Fruit fly (Drosophila melanogaster) whole organism, embryonic: ENCODE data around the gene Mettl4.
A peak's percentile ranks its signal among the peaks of the same experiment; 100 is the strongest.

Experiments
- CG10654 ChIP-seq: fragments of 200-800 bp; sonication (Bioruptor generic); optimal IDR thresholded peaks from 2 replicates; lab custom pipeline; 2016; ENCODE audit warnings: missing biosample characterization, missing genetic modification characterization
- CG12155 ChIP-seq: fragments of 200-800 bp; sonication (Bioruptor generic); optimal IDR thresholded peaks from 3 replicates; lab custom pipeline; 2016; ENCODE audit warnings: missing biosample characterization, missing genetic modification characterization
- CG12942 ChIP-seq: fragments of 200-800 bp; sonication (Bioruptor generic); optimal IDR thresholded peaks from 3 replicates; lab custom pipeline; 2016; ENCODE audit warnings: missing biosample characterization, missing genetic modification characterization
- CG13296 ChIP-seq: fragments of 200-800 bp; sonication (Bioruptor generic); optimal IDR thresholded peaks from 3 replicates; lab custom pipeline; 2018; ENCODE audit warnings: missing biosample characterization, mild to moderate bottlenecking, missing genetic modification characterization
- CG1529 ChIP-seq: fragments of 200-800 bp; sonication (Bioruptor generic); optimal IDR thresholded peaks from 3 replicates; lab custom pipeline; 2018; ENCODE audit warnings: missing biosample characterization, missing genetic modification characterization
- CG16813 ChIP-seq: fragments of 200-800 bp; sonication (Bioruptor generic); IDR thresholded peaks from 3 replicates; pipeline ENCODE4 v1.3.6; 2022; ENCODE audit warnings: missing biosample characterization, missing genetic modification characterization; ENCODE audit not compliant: partially characterized antibody
- CG18011 ChIP-seq: fragments of 200-800 bp; sonication (Bioruptor generic); optimal IDR thresholded peaks from 2 replicates; lab custom pipeline; 2017; ENCODE audit warnings: missing biosample characterization, missing genetic modification characterization, mild to moderate bottlenecking, moderate library complexity, missing genotype
- CG34224 ChIP-seq: fragments of 200-800 bp; sonication (Bioruptor generic); IDR thresholded peaks from 3 replicates; pipeline ENCODE4 v1.3.6; 2022; ENCODE audit warnings: missing biosample characterization, missing genetic modification characterization; ENCODE audit not compliant: partially characterized antibody
- CG4360 ChIP-seq: fragments of 200-800 bp; sonication (Bioruptor generic); IDR thresholded peaks from 2 replicates; pipeline ENCODE4 v1.3.6; 2022; ENCODE audit warnings: missing biosample characterization, missing genetic modification characterization
- CG6813 ChIP-seq: fragments of 200-800 bp; sonication (Bioruptor generic); optimal IDR thresholded peaks from 2 replicates; lab custom pipeline; 2017; ENCODE audit warnings: missing biosample characterization, missing genetic modification characterization, mild to moderate bottlenecking, moderate library complexity, missing genetic modification reagents
- CG9437 ChIP-seq: fragments of 200-800 bp; sonication (Bioruptor generic); optimal IDR thresholded peaks from 2 replicates; lab custom pipeline; 2018; ENCODE audit warnings: missing biosample characterization, mild to moderate bottlenecking, missing genetic modification characterization
- CG9727 ChIP-seq: fragments of 200-800 bp; sonication (Bioruptor generic); optimal IDR thresholded peaks from 3 replicates; lab custom pipeline; 2017; ENCODE audit warnings: missing biosample characterization, mild to moderate bottlenecking, missing genetic modification characterization
- CrebB ChIP-seq: fragments of 200-800 bp; sonication (Bioruptor generic); optimal IDR thresholded peaks from 3 replicates; lab custom pipeline; 2018; ENCODE audit warnings: missing biosample characterization, mild to moderate bottlenecking, missing genetic modification characterization
- D ChIP-seq, 2 experiments: fragments of 200-800 bp in 1 of 2; fragments of >200 bp in 1 of 2; sonication (Bioruptor generic) in 1 of 2; optimal IDR thresholded peaks; 2 replicates in 1 of 2; 3 replicates in 1 of 2; lab custom pipeline; 2017; ENCODE audit warnings: mild to moderate bottlenecking in 1 of 2, missing biosample characterization in 1 of 2, missing genetic modification characterization in 1 of 2, missing genetic modification reagents in 1 of 2
- Dad ChIP-seq: fragments of 200-800 bp; sonication (Bioruptor generic); optimal IDR thresholded peaks from 3 replicates; lab custom pipeline; 2016; ENCODE audit warnings: missing biosample characterization, missing genetic modification characterization
- Dip2 ChIP-seq: fragments of 200-800 bp; sonication (Bioruptor generic); IDR thresholded peaks from 2 replicates; pipeline ENCODE4 v1.3.6; 2022; ENCODE audit warnings: missing biosample characterization, missing genetic modification characterization
- Fer3 ChIP-seq: fragments of 200-800 bp; sonication (Bioruptor generic); optimal IDR thresholded peaks from 2 replicates; lab custom pipeline; 2018; ENCODE audit warnings: missing biosample characterization, mild to moderate bottlenecking, missing genetic modification characterization, moderate library complexity
- H15 ChIP-seq: fragments of 200-800 bp; sonication (Bioruptor generic); IDR thresholded peaks from 3 replicates; pipeline ENCODE4 v1.3.6; 2022; ENCODE audit warnings: missing biosample characterization, missing genetic modification characterization
- Hr39 ChIP-seq: fragments of >200 bp; optimal IDR thresholded peaks from 2 replicates; lab custom pipeline; 2017
- Hsf ChIP-seq: fragments of 200-800 bp; sonication (Bioruptor generic); optimal IDR thresholded peaks from 3 replicates; lab custom pipeline; 2016; ENCODE audit warnings: missing biosample characterization, missing genetic modification characterization
- Max ChIP-seq: fragments of 200-800 bp; sonication (Bioruptor generic); optimal IDR thresholded peaks from 2 replicates; lab custom pipeline; 2016; ENCODE audit warnings: missing biosample characterization, mild to moderate bottlenecking, missing genetic modification characterization
- Med ChIP-seq: fragments of 200-800 bp; sonication (Bioruptor generic); peaks from one replicate; lab custom pipeline; 2016; ENCODE audit warnings: missing biosample characterization, missing genetic modification characterization, mild to moderate bottlenecking, inconsistent platforms, moderate library complexity
- Nf-YC ChIP-seq: fragments of 200-800 bp; optimal IDR thresholded peaks from 3 replicates; lab custom pipeline; 2019; ENCODE audit warnings: missing biosample characterization, mild to moderate bottlenecking, missing genetic modification characterization, moderate library complexity
- Sry-δ ChIP-seq: fragments of 200-800 bp; sonication (Bioruptor generic); optimal IDR thresholded peaks from 2 replicates; lab custom pipeline; 2016; ENCODE audit warnings: missing biosample characterization, missing genetic modification characterization
- btn ChIP-seq: fragments of 200-800 bp; sonication (Bioruptor generic); optimal IDR thresholded peaks from 2 replicates; lab custom pipeline; 2016; ENCODE audit warnings: missing biosample characterization, missing genetic modification characterization
- cg ChIP-seq: fragments of 200-800 bp; sonication (Bioruptor generic); optimal IDR thresholded peaks from 3 replicates; lab custom pipeline; 2019; ENCODE audit warnings: missing biosample characterization, mild to moderate bottlenecking, missing genetic modification characterization, moderate library complexity
- ci ChIP-seq: fragments of 200-800 bp; sonication (Bioruptor generic); IDR thresholded peaks from 3 replicates; pipeline ENCODE4 v1.3.6; 2022; ENCODE audit warnings: missing biosample characterization, missing genetic modification characterization
- crol ChIP-seq: fragments of 200-800 bp; sonication (Bioruptor generic); IDR thresholded peaks from 2 replicates; pipeline ENCODE4 v1.3.6; 2022; ENCODE audit warnings: missing biosample characterization, missing genetic modification characterization
- gem ChIP-seq: fragments of 200-800 bp; sonication (Bioruptor generic); optimal IDR thresholded peaks from 2 replicates; lab custom pipeline; 2019; ENCODE audit warnings: missing biosample characterization, mild to moderate bottlenecking, missing genetic modification characterization, moderate library complexity
- grn ChIP-seq: fragments of 200-800 bp; sonication (Bioruptor generic); optimal IDR thresholded peaks from 3 replicates; lab custom pipeline; 2017; ENCODE audit warnings: missing biosample characterization, missing genetic modification characterization
- gro ChIP-seq: fragments of 200-800 bp; sonication (Bioruptor generic); optimal IDR thresholded peaks from 2 replicates; lab custom pipeline; 2016; ENCODE audit warnings: missing biosample characterization, missing genetic modification characterization
- hb ChIP-seq: fragments of 200-800 bp; sonication (Bioruptor generic); IDR thresholded peaks from 3 replicates; pipeline ENCODE4 v1.3.6; 2022; ENCODE audit warnings: missing biosample characterization, missing genetic modification characterization; ENCODE audit not compliant: partially characterized antibody
- pan ChIP-seq, 4 experiments: fragments of >200 bp in 3 of 4; fragments of 200-800 bp in 1 of 4; sonication (Bioruptor generic) in 1 of 4; optimal IDR thresholded peaks in 3 of 4; IDR thresholded peaks in 1 of 4; 2 replicates each; pipeline versions ENCODE4 v1.3.6 to Lab custom; 2017 to 2022; ENCODE audit warnings: missing biosample characterization in 2 of 4, missing genetic modification characterization in 2 of 4, mixed read lengths in 1 of 4
- ranshi ChIP-seq: fragments of 200-800 bp; sonication (Bioruptor generic); IDR thresholded peaks from 2 replicates; pipeline ENCODE4 v1.3.6; 2022; ENCODE audit warnings: missing biosample characterization, missing genetic modification characterization
- row ChIP-seq: fragments of 200-800 bp; sonication (Bioruptor generic); IDR thresholded peaks from 3 replicates; pipeline ENCODE4 v1.3.6; 2022; ENCODE audit warnings: missing biosample characterization, missing genetic modification characterization
- sens-2 ChIP-seq: fragments of 200-800 bp; sonication (Bioruptor generic); IDR thresholded peaks from 2 replicates; pipeline ENCODE4 v1.3.6; 2022; ENCODE audit warnings: missing biosample characterization, missing genetic modification characterization
- sug ChIP-seq: fragments of 200-800 bp; optimal IDR thresholded peaks from 2 replicates; lab custom pipeline; 2019; ENCODE audit warnings: missing biosample characterization, mild to moderate bottlenecking, missing genetic modification characterization, moderate library complexity
- wek ChIP-seq: fragments of 200-800 bp; sonication (Bioruptor generic); optimal IDR thresholded peaks from 3 replicates; lab custom pipeline; 2018; ENCODE audit warnings: missing biosample characterization, mild to moderate bottlenecking, missing genetic modification characterization, moderate library complexity

The Mettl4 gene

DNA sequence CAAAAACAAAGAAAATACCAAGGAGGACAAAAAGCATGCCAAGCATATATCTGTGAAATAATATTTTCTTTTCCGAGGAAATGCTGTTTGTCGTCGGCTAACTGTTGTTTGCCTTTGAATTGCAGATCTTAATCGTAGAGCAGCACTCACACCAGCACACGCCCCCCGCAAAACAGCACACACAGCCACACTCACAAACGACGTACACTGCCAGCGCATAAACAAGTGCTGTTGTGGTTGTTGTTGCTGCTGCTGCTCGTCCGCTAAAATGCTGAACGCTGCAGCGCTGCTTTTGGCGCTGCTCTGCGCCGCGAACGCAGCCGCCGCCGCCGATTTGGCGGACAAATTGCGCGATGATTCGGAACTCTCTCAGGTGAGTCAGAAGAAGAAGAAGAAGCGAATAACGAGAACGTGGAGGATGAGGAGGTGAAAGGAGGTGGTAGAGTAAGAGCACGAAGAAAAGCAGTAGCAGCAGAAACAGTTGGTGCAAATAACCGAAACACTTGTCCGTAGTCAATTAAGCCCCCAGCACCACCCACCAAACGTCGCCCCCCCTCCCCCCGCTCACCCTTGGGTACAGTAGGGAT, 25.0 kb downstream of the Mettl4 start (continued):
- TF ChIP-seq sug (tag; lab: Kevin White, UChicago) (peak; percentile 3), CrebB (tag; lab: Kevin White, UChicago) (peak; percentile 27), CG12942 (GFP tag; lab: Kevin White, UChicago) (no peak), grn (GFP tag; lab: Kevin White, UChicago) (peak; percentile 32), btn (no peak), Nf-YC (tag; lab: Kevin White, UChicago) (no peak), sens-2 (GFP tag; lab: Robert Waterston, UW) (no peak), Fer3 (tag; lab: Kevin White, UChicago) (no peak), row (GFP tag; lab: Robert Waterston, UW) (peak; percentile 6; the same call in 1 of the 3 replicates), Dad (no peak), Dip2 (GFP tag; lab: Robert Waterston, UW) (no peak), CG10654 (GFP tag; lab: Kevin White, UChicago) (no peak), Med (GFP tag; lab: Kevin White, UChicago) (peak; percentile 72), ci (GFP tag; lab: Robert Waterston, UW) (0 out of 3 replicates have a peak, but pooled peaks have one; percentile 27), crol (GFP tag; lab: Robert Waterston, UW) (peak; percentile 54; the same call in 1 of the 2 replicates), cg (GFP tag; lab: Kevin White, UChicago) (peak; percentile 57), CG9727 (GFP tag; lab: Kevin White, UChicago) (no peak), hb (no peak), pan (optimal IDR thresholded peaks at IDR 0.05; lab: Kevin White, UChicago) (no peak), pan (GFP tag; optimal IDR thresholded peaks at IDR 0.05 in 1 of 2, IDR thresholded peaks at IDR 0.05 in 1 of 2) (no peak), wek (no peak), CG1529 (GFP tag; lab: Kevin White, UChicago) (no peak), CG12155 (GFP tag; lab: Kevin White, UChicago) (no peak), D (optimal IDR thresholded peaks at IDR 0.05; lab: Kevin White, UChicago) (no peak), D (GFP tag; optimal IDR thresholded peaks at IDR 0.05; lab: Kevin White, UChicago) (no peak), gro (GFP tag; lab: Kevin White, UChicago) (no peak), Max (GFP tag; lab: Kevin White, UChicago) (no peak), gem (tag; lab: Kevin White, UChicago) (no peak), H15 (GFP tag; lab: Robert Waterston, UW) (0 out of 3 replicates have a peak, but pooled peaks have one; percentile 29), ranshi (no peak), CG34224 (GFP tag; lab: Robert Waterston, UW) (0 out of 3 replicates have a peak, but pooled peaks have one; percentile 24), Hsf (GFP tag; lab: Kevin White, UChicago) (no peak), CG16813 (GFP tag; lab: Robert Waterston, UW) (0 out of 3 replicates have a peak, but pooled peaks have one; percentile 16), Sry-δ (GFP tag; lab: Kevin White, UChicago) (no peak), CG9437 (GFP tag; lab: Kevin White, UChicago) (no peak), Hr39 (no peak), CG4360 (peak; percentile 82), CG6813 (GFP tag; lab: Kevin White, UChicago) (no peak), CG18011 (peak; percentile 21), CG13296 (GFP tag; lab: Kevin White, UChicago) (no peak)
